Worm (Caenorhabditis elegans) whole organism, L2 larva: ENCODE results near the gene pcf-11.
"Not testable (repeated sequence)": the region's sequence is repeated elsewhere in the genome, so short reads cannot be mapped to it uniquely, and the experiment has no call there.

ENCODE experiments used
- C34F6.9 ChIP-seq: fragments of 150-350 bp; optimal IDR thresholded peaks from 2 replicates; lab custom pipeline; 2014; ENCODE audit warnings: missing biosample characterization, missing genetic modification characterization
- F13H6.1 ChIP-seq: sonication (generic microtip); optimal IDR thresholded peaks from 2 replicates; lab custom pipeline; 2016; ENCODE audit warnings: missing genetic modification characterization, missing compliant biosample characterization
- R02D3.7 ChIP-seq: fragments of 150-350 bp; optimal IDR thresholded peaks from 2 replicates; lab custom pipeline; 2014; ENCODE audit warnings: missing biosample characterization, missing genetic modification characterization
- ZK546.5 ChIP-seq: sonication (generic microtip); optimal IDR thresholded peaks from 2 replicates; lab custom pipeline; 2017; ENCODE audit warnings: missing biosample characterization, missing genetic modification characterization
- alr-1 ChIP-seq: fragments of 150-350 bp; optimal IDR thresholded peaks from 2 replicates; lab custom pipeline; 2014; ENCODE audit warnings: missing biosample characterization, missing genetic modification characterization
- ama-1 ChIP-seq: fragments of 150-350 bp; optimal IDR thresholded peaks from 2 replicates; lab custom pipeline; 2018; ENCODE audit warnings: inconsistent platforms
- ceh-16 ChIP-seq: fragments of 150-350 bp; optimal IDR thresholded peaks from 2 replicates; lab custom pipeline; 2014; ENCODE audit warnings: missing biosample characterization, missing genetic modification characterization
- ceh-82 ChIP-seq: fragments of 150-350 bp; optimal IDR thresholded peaks from 2 replicates; lab custom pipeline; 2014; ENCODE audit warnings: missing biosample characterization, missing genetic modification characterization
- crh-2 ChIP-seq: sonication (generic microtip); optimal IDR thresholded peaks from 2 replicates; lab custom pipeline; 2017; ENCODE audit warnings: missing biosample characterization, missing genetic modification characterization
- dmd-4 ChIP-seq: sonication (generic microtip); optimal IDR thresholded peaks from 2 replicates; lab custom pipeline; 2017; ENCODE audit warnings: missing biosample characterization, missing genetic modification characterization
- egl-27 ChIP-seq: sonication (generic microtip); optimal IDR thresholded peaks from 3 replicates; lab custom pipeline; 2017; ENCODE audit warnings: missing biosample characterization, missing genetic modification reagents, missing genetic modification characterization
- fos-1 ChIP-seq: fragments of 150-350 bp; optimal IDR thresholded peaks from 2 replicates; lab custom pipeline; 2014; ENCODE audit warnings: missing biosample characterization, missing genetic modification characterization
- gmeb-1 ChIP-seq: fragments of 150-350 bp; optimal IDR thresholded peaks from 2 replicates; lab custom pipeline; 2014; ENCODE audit warnings: missing biosample characterization, missing genetic modification characterization
- lin-11 ChIP-seq: fragments of 150-350 bp; sonication (generic microtip); optimal IDR thresholded peaks from 2 replicates; lab custom pipeline; 2014; ENCODE audit warnings: missing biosample characterization, missing genetic modification characterization, inconsistent platforms, mixed read lengths
- lin-13 ChIP-seq: fragments of 150-350 bp; optimal IDR thresholded peaks from 2 replicates; lab custom pipeline; 2014; ENCODE audit warnings: missing biosample characterization, missing genetic modification reagents, missing genetic modification characterization
- lsy-2 ChIP-seq, 2 experiments: fragments of 150-350 bp in 1 of 2; sonication (generic microtip) in 1 of 2; optimal IDR thresholded peaks; 2 replicates each; lab custom pipeline; 2014 to 2017; ENCODE audit warnings: missing biosample characterization in 2 of 2, missing genetic modification characterization in 2 of 2
- mab-5 ChIP-seq: fragments of 150-350 bp; optimal IDR thresholded peaks from 2 replicates; lab custom pipeline; 2014; ENCODE audit warnings: missing biosample characterization, missing genetic modification characterization
- mbf-1 ChIP-seq: sonication (generic microtip); optimal IDR thresholded peaks from 2 replicates; lab custom pipeline; 2017; ENCODE audit warnings: missing biosample characterization, missing genetic modification characterization
- mdl-1 ChIP-seq, 2 experiments: fragments of 150-350 bp in 1 of 2; sonication (generic microtip) in 1 of 2; optimal IDR thresholded peaks; 2 replicates each; lab custom pipeline; 2017; ENCODE audit warnings: missing biosample characterization in 2 of 2, missing genetic modification characterization in 2 of 2
- nhr-11 ChIP-seq: fragments of 150-350 bp; optimal IDR thresholded peaks from 2 replicates; lab custom pipeline; 2014; ENCODE audit warnings: missing biosample characterization, missing genetic modification characterization
- nhr-12 ChIP-seq: fragments of 150-350 bp; optimal IDR thresholded peaks from 2 replicates; lab custom pipeline; 2014; ENCODE audit warnings: missing biosample characterization, missing genetic modification characterization
- nhr-129 ChIP-seq: fragments of 150-350 bp; optimal IDR thresholded peaks from 2 replicates; lab custom pipeline; 2014; ENCODE audit warnings: missing biosample characterization, missing genetic modification characterization
- nhr-21 ChIP-seq: fragments of 150-350 bp; optimal IDR thresholded peaks from 2 replicates; lab custom pipeline; 2014; ENCODE audit warnings: missing biosample characterization, missing genetic modification characterization
- nhr-6 ChIP-seq: fragments of 150-350 bp; optimal IDR thresholded peaks from 2 replicates; lab custom pipeline; 2014; ENCODE audit warnings: missing biosample characterization, missing genetic modification characterization
- nhr-77 ChIP-seq: fragments of 150-350 bp; optimal IDR thresholded peaks from 2 replicates; lab custom pipeline; 2014; ENCODE audit warnings: missing biosample characterization, missing genetic modification characterization
- sem-4 ChIP-seq: fragments of 150-350 bp; optimal IDR thresholded peaks from 2 replicates; lab custom pipeline; 2014; ENCODE audit warnings: missing biosample characterization, missing genetic modification reagents, missing genetic modification characterization
- skn-1 ChIP-seq: sonication (generic microtip); optimal IDR thresholded peaks from 2 replicates; lab custom pipeline; 2017; ENCODE audit warnings: missing biosample characterization, missing genetic modification characterization
- sma-3 ChIP-seq: sonication (generic microtip); optimal IDR thresholded peaks from 2 replicates; lab custom pipeline; 2016; ENCODE audit warnings: missing genetic modification reagents, missing genetic modification characterization, missing compliant biosample characterization
- unc-39 ChIP-seq: fragments of 150-350 bp; optimal IDR thresholded peaks from 2 replicates; lab custom pipeline; 2014; ENCODE audit warnings: missing biosample characterization, missing genetic modification characterization
- zag-1 ChIP-seq: fragments of 150-350 bp; optimal IDR thresholded peaks from 2 replicates; lab custom pipeline; 2014; ENCODE audit warnings: missing biosample characterization, missing genetic modification characterization
- ztf-1 ChIP-seq: fragments of 200-800 bp; sonication (Bioruptor generic); conservative IDR thresholded peaks from 2 replicates; pipeline ENCODE4 v1.3.6; 2022; ENCODE audit warnings: missing genetic modification characterization, missing compliant biosample characterization
- ztf-11 ChIP-seq: sonication (generic microtip); optimal IDR thresholded peaks from 2 replicates; lab custom pipeline; 2017; ENCODE audit warnings: missing biosample characterization, missing genetic modification characterization
- ztf-4 ChIP-seq: fragments of 150-350 bp; optimal IDR thresholded peaks from 2 replicates; lab custom pipeline; 2014; ENCODE audit warnings: missing biosample characterization, missing genetic modification characterization

Gene pcf-11

ce11 chrIII:5047740-5048139, 23.0 kb downstream of the pcf-11 start, which contains the start of gene C45G9.5:
TSS of gene C45G9.5 (plus strand) at chrIII:5048117.
- TF ChIP-seq mdl-1 (tag; optimal IDR thresholded peaks at IDR 0.05; lab: Kevin White, UChicago) (no peak), nhr-12 (tag; lab: Kevin White, UChicago) (no peak), zag-1 (tag; lab: Kevin White, UChicago) (no peak), ztf-1 (GFP tag; lab: Robert Waterston, UW) (no peak), R02D3.7 (no peak), skn-1 (tag; lab: Kevin White, UChicago) (no peak), ztf-11 (no peak)

- TF ChIP-seq lsy-2 (tag; optimal IDR thresholded peaks at IDR 0.05; lab: Kevin White, UChicago) (no peak), lin-11 (tag; lab: Kevin White, UChicago) (no peak), nhr-11 (tag; lab: Kevin White, UChicago) (no peak), dmd-4 (tag; lab: Kevin White, UChicago) (no peak), ceh-82 (tag; lab: Kevin White, UChicago) (no peak), unc-39 (tag; lab: Kevin White, UChicago) (no peak), alr-1 (tag; lab: Kevin White, UChicago) (no peak), ztf-1 (GFP tag; lab: Robert Waterston, UW) (no peak), gmeb-1 (tag; lab: Kevin White, UChicago) (no peak), sem-4 (no peak), ama-1 (lab: Kevin White, UChicago) (no peak)
These were observed 27.2 kb downstream of the pcf-11 start, which contains the start of gene C45G9.15 for ce11 chrIII:5051949-5052348. TSS of gene C45G9.15 (minus strand) at chrIII:5052049.

DNA sequence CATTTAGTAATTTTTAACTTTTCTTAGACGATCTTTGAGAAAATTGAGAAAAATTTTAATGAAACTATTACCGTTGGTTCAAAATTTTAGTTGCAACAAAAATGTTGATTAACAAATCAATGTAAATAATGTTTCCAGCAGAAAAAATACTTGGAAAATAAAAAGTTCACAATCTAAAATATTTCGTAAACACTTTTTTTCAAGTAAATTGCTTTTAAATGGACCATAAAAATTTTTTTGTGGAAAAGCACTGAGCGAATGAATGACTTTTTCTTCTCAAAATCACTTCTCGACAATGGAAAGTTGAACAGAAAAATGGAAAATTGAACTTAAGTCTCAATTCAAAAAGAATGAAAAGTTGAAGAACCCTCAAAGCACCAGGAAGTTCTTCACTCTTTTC, 28.8 kb downstream of the pcf-11 start, which contains the start of gene C45G9.8:
Gene C45G9.8 (minus strand): TSS at position 101 of the 400 bp plus-strand sequence.
- TF ChIP-seq C34F6.9 (tag; lab: Kevin White, UChicago): no peak
- TF ChIP-seq ceh-16: no peak
- TF ChIP-seq zag-1 (tag; lab: Kevin White, UChicago): no peak
- TF ChIP-seq sem-4: no peak
- TF ChIP-seq sma-3 (GFP tag; lab: Kevin White, UChicago): no peak
- TF ChIP-seq lin-13: no peak
- TF ChIP-seq unc-39 (tag; lab: Kevin White, UChicago): no peak
- TF ChIP-seq fos-1 (tag; lab: Kevin White, UChicago): no peak
- TF ChIP-seq nhr-21 (tag; lab: Kevin White, UChicago): no peak
- TF ChIP-seq nhr-129 (tag; lab: Kevin White, UChicago): no peak
- no peak for TF ChIP-seq ama-1 (lab: Kevin White, UChicago)
- no peak for TF ChIP-seq ztf-4 (tag; lab: Kevin White, UChicago)
- TF ChIP-seq lsy-2 (tag; optimal IDR thresholded peaks at IDR 0.05; lab: Kevin White, UChicago): no peak
- no peak for TF ChIP-seq mbf-1
- TF ChIP-seq ZK546.5 (tag; lab: Kevin White, UChicago): no peak
- TF ChIP-seq crh-2 (tag; lab: Kevin White, UChicago): no peak
- no peak for TF ChIP-seq ceh-82 (tag; lab: Kevin White, UChicago)
- TF ChIP-seq mab-5 (tag; lab: Kevin White, UChicago): no peak
- no peak for TF ChIP-seq nhr-11 (tag; lab: Kevin White, UChicago)
- TF ChIP-seq egl-27 (tag; lab: Kevin White, UChicago): no peak

ce11 chrIII:5055709-5056108, 31.0 kb downstream of the pcf-11 start, which contains the start of gene C45G9.9:
TSS of gene C45G9.9 (minus strand) at chrIII:5055809.
- TF ChIP-seq nhr-129 (tag; lab: Kevin White, UChicago); mab-5 (tag; lab: Kevin White, UChicago); mbf-1: not testable (repeated sequence)

DNA sequence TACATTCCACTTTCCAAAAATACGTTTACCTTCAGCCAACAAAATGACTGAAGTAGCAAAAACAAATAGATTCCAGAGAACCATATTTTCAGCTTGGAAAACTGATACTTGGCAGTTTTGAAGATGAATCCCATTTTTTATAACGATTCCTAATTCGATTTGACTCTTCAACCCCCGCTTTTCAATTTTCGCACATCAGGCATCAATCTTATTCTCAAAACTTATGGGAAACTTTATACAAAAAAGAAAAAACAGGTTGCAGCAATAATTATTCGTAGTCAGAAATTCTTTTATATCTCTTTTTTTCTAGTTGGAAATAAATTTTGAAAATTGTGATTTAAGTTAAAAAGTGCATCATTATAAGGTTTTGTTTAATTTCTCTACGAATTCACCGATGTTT, 37.1 kb downstream of the pcf-11 start, which contains the start of gene C45G9.10:
Gene C45G9.10 (minus strand): TSS at position 101 of the 400 bp plus-strand sequence.
- TF ChIP-seq R02D3.7 (no peak), C34F6.9 (tag; lab: Kevin White, UChicago) (no peak), skn-1 (tag; lab: Kevin White, UChicago) (no peak), ama-1 (lab: Kevin White, UChicago) (no peak), ztf-4 (tag; lab: Kevin White, UChicago) (no peak), nhr-77 (no peak), sma-3 (GFP tag; lab: Kevin White, UChicago) (no peak), F13H6.1 (tag; lab: Kevin White, UChicago) (no peak), nhr-6 (no peak)
- TF ChIP-seq, all 48 proteins: peak for 0
